Fruit fly (Drosophila melanogaster) whole organism, embryonic: ENCODE results near the gene CG5079.

ENCODE experiments used
- Adf1 ChIP-seq: fragments of 200-800 bp; sonication (Bioruptor generic); IDR thresholded peaks from 2 replicates; pipeline ENCODE4 v1.3.6; 2022; ENCODE audit warnings: missing biosample characterization, missing genetic modification characterization
- Aef1 ChIP-seq: fragments of 200-800 bp; sonication (Bioruptor generic); IDR thresholded peaks from 3 replicates; pipeline ENCODE4 v1.3.6; 2022; ENCODE audit warnings: missing biosample characterization, missing genetic modification characterization
- Bgb ChIP-seq: fragments of 200-800 bp; sonication (Bioruptor generic); IDR thresholded peaks from 2 replicates; pipeline ENCODE4 v1.3.6; 2022; ENCODE audit warnings: missing biosample characterization, missing genetic modification characterization; ENCODE audit not compliant: partially characterized antibody
- CG10267 ChIP-seq: fragments of 200-800 bp; sonication (Bioruptor generic); optimal IDR thresholded peaks from 2 replicates; lab custom pipeline; 2018; ENCODE audit warnings: missing biosample characterization, mild to moderate bottlenecking, missing genetic modification characterization, moderate library complexity
- CG11504 ChIP-seq: fragments of 200-800 bp; sonication (Bioruptor generic); optimal IDR thresholded peaks from 3 replicates; lab custom pipeline; 2019; ENCODE audit warnings: missing biosample characterization, mild to moderate bottlenecking, missing genetic modification characterization, moderate library complexity
- CG11696 ChIP-seq: fragments of 200-800 bp; sonication (Bioruptor generic); IDR thresholded peaks from 2 replicates; pipeline ENCODE4 v1.3.6; 2022; ENCODE audit warnings: missing biosample characterization, missing genetic modification characterization
- CG12299 ChIP-seq: fragments of 200-800 bp; sonication (Bioruptor generic); optimal IDR thresholded peaks from 2 replicates; lab custom pipeline; 2018; ENCODE audit warnings: missing biosample characterization, mild to moderate bottlenecking, missing genetic modification characterization
- CG13775 ChIP-seq: fragments of 200-800 bp; sonication (Bioruptor generic); optimal IDR thresholded peaks from 3 replicates; lab custom pipeline; 2017; ENCODE audit warnings: missing biosample characterization, mild to moderate bottlenecking, missing genetic modification characterization
- CG15479 ChIP-seq: fragments of 200-800 bp; sonication (Bioruptor generic); optimal IDR thresholded peaks from 3 replicates; lab custom pipeline; 2019; ENCODE audit warnings: missing biosample characterization, mild to moderate bottlenecking, missing genetic modification characterization, moderate library complexity
- CG15696 ChIP-seq: fragments of 200-800 bp; sonication (Bioruptor generic); optimal IDR thresholded peaks from 2 replicates; lab custom pipeline; 2019; ENCODE audit warnings: missing biosample characterization, mild to moderate bottlenecking, missing genetic modification characterization, moderate library complexity
- CG2116 ChIP-seq: fragments of 200-800 bp; sonication (Bioruptor generic); optimal IDR thresholded peaks from 3 replicates; lab custom pipeline; 2018; ENCODE audit warnings: missing biosample characterization, mild to moderate bottlenecking, missing genetic modification characterization
- CG2678 ChIP-seq: fragments of 200-800 bp; sonication (Bioruptor generic); optimal IDR thresholded peaks from 3 replicates; lab custom pipeline; 2019; ENCODE audit warnings: missing biosample characterization, mild to moderate bottlenecking, missing genetic modification characterization, moderate library complexity
- CG6175 ChIP-seq: fragments of 200-800 bp; sonication (Bioruptor generic); IDR thresholded peaks from 3 replicates; pipeline ENCODE4 v1.3.6; 2022; ENCODE audit warnings: missing biosample characterization, missing genetic modification characterization
- CG6254 ChIP-seq: fragments of 200-800 bp; sonication (Bioruptor generic); optimal IDR thresholded peaks from 3 replicates; lab custom pipeline; 2017; ENCODE audit warnings: mild to moderate bottlenecking, missing biosample characterization, missing genetic modification reagents, missing genetic modification characterization
- CG6683 ChIP-seq: fragments of 200-800 bp; sonication (Bioruptor generic); optimal IDR thresholded peaks from 2 replicates; lab custom pipeline; 2017; ENCODE audit warnings: missing biosample characterization, mild to moderate bottlenecking, missing genetic modification characterization, missing genetic modification reagents
- CG7556 ChIP-seq: fragments of 200-800 bp; sonication (Bioruptor generic); optimal IDR thresholded peaks from 2 replicates; lab custom pipeline; 2017; ENCODE audit warnings: missing biosample characterization, mild to moderate bottlenecking, missing genetic modification characterization
- CG7839 ChIP-seq: fragments of 200-800 bp; sonication (Bioruptor generic); optimal IDR thresholded peaks from 3 replicates; lab custom pipeline; 2018; ENCODE audit warnings: missing biosample characterization, mild to moderate bottlenecking, missing genetic modification characterization, moderate library complexity
- CG7963 ChIP-seq: fragments of 200-800 bp; sonication (Bioruptor generic); IDR thresholded peaks from 3 replicates; pipeline ENCODE4 v1.3.6; 2022; ENCODE audit warnings: missing biosample characterization, missing genetic modification characterization; ENCODE audit not compliant: partially characterized antibody
- CG8089 ChIP-seq: fragments of 200-800 bp; sonication (Bioruptor generic); optimal IDR thresholded peaks from 3 replicates; lab custom pipeline; 2016; ENCODE audit warnings: missing biosample characterization, missing genetic modification characterization
- CG8388 ChIP-seq: fragments of 200-800 bp; sonication (Bioruptor generic); optimal IDR thresholded peaks from 2 replicates; lab custom pipeline; 2019; ENCODE audit warnings: missing biosample characterization, mild to moderate bottlenecking, missing genetic modification characterization, moderate library complexity
- CG9437 ChIP-seq: fragments of 200-800 bp; sonication (Bioruptor generic); optimal IDR thresholded peaks from 2 replicates; lab custom pipeline; 2018; ENCODE audit warnings: missing biosample characterization, mild to moderate bottlenecking, missing genetic modification characterization
- Chrac-16 ChIP-seq: fragments of 200-800 bp; sonication (Bioruptor generic); optimal IDR thresholded peaks from 3 replicates; lab custom pipeline; 2016; ENCODE audit warnings: missing biosample characterization, missing genetic modification characterization
- D ChIP-seq, 2 experiments: fragments of 200-800 bp in 1 of 2; fragments of >200 bp in 1 of 2; sonication (Bioruptor generic) in 1 of 2; optimal IDR thresholded peaks; 2 replicates in 1 of 2; 3 replicates in 1 of 2; lab custom pipeline; 2017; ENCODE audit warnings: mild to moderate bottlenecking in 1 of 2, missing biosample characterization in 1 of 2, missing genetic modification characterization in 1 of 2, missing genetic modification reagents in 1 of 2
- Drgx ChIP-seq: fragments of 200-800 bp; sonication (Bioruptor generic); IDR thresholded peaks from 2 replicates; pipeline ENCODE4 v1.3.6; 2022; ENCODE audit warnings: missing biosample characterization, missing genetic modification characterization
- GATAe ChIP-seq: fragments of 200-800 bp; sonication (Bioruptor generic); conservative IDR thresholded peaks from 2 replicates; pipeline ENCODE4 v1.3.6; 2022; ENCODE audit warnings: missing biosample characterization, missing genetic modification characterization
- HLH4C ChIP-seq: fragments of 200-800 bp; sonication (Bioruptor generic); IDR thresholded peaks from 3 replicates; pipeline ENCODE4 v1.3.6; 2022; ENCODE audit warnings: missing biosample characterization, missing genetic modification characterization; ENCODE audit not compliant: partially characterized antibody
- Pdp1 ChIP-seq, 2 experiments: fragments of 200-800 bp; sonication (Bioruptor generic); optimal IDR thresholded peaks; 3 replicates each; lab custom pipeline; 2016; ENCODE audit warnings: missing biosample characterization in 2 of 2, missing genetic modification characterization in 2 of 2, mild to moderate bottlenecking in 1 of 2, moderate library complexity in 1 of 2
- Sry-β ChIP-seq: fragments of 200-800 bp; sonication (Bioruptor generic); optimal IDR thresholded peaks from 2 replicates; lab custom pipeline; 2018; ENCODE audit warnings: missing biosample characterization, mild to moderate bottlenecking, missing genetic modification characterization, moderate library complexity
- Usf ChIP-seq: fragments of 200-800 bp; sonication (Bioruptor generic); optimal IDR thresholded peaks from 2 replicates; lab custom pipeline; 2017; ENCODE audit warnings: missing genotype, missing biosample characterization, missing genetic modification characterization
- chif ChIP-seq, 2 experiments: fragments of 200-800 bp; sonication (Bioruptor generic); optimal IDR thresholded peaks; 3 replicates each; lab custom pipeline; 2016; ENCODE audit warnings: missing biosample characterization in 2 of 2, missing genetic modification characterization in 2 of 2
- corto ChIP-seq: fragments of 200-800 bp; sonication (Bioruptor generic); optimal IDR thresholded peaks from 2 replicates; lab custom pipeline; 2016; ENCODE audit warnings: missing biosample characterization, mild to moderate bottlenecking, missing genetic modification characterization, moderate library complexity
- crc ChIP-seq: fragments of 200-800 bp; sonication (Bioruptor generic); optimal IDR thresholded peaks from 2 replicates; lab custom pipeline; 2016; ENCODE audit warnings: missing biosample characterization, missing genetic modification characterization
- ewg ChIP-seq: fragments of 200-800 bp; sonication (Bioruptor generic); optimal IDR thresholded peaks from 3 replicates; lab custom pipeline; 2017; ENCODE audit warnings: mild to moderate bottlenecking, missing biosample characterization, missing genetic modification reagents, missing genetic modification characterization
- fd96Cb ChIP-seq: fragments of 200-800 bp; sonication (Bioruptor generic); optimal IDR thresholded peaks from 2 replicates; lab custom pipeline; 2018; ENCODE audit warnings: missing biosample characterization, mild to moderate bottlenecking, missing genetic modification characterization, moderate library complexity
- gem ChIP-seq: fragments of 200-800 bp; sonication (Bioruptor generic); optimal IDR thresholded peaks from 2 replicates; lab custom pipeline; 2019; ENCODE audit warnings: missing biosample characterization, mild to moderate bottlenecking, missing genetic modification characterization, moderate library complexity
- gsb-n ChIP-seq: fragments of 200-800 bp; sonication (Bioruptor generic); optimal IDR thresholded peaks from 3 replicates; lab custom pipeline; 2018; ENCODE audit warnings: missing biosample characterization, mild to moderate bottlenecking, missing genetic modification characterization
- hkb ChIP-seq, 2 experiments: fragments of 200-800 bp in 1 of 2; fragments of >200 bp in 1 of 2; sonication (Bioruptor generic) in 1 of 2; IDR thresholded peaks in 1 of 2; optimal IDR thresholded peaks in 1 of 2; 2 replicates each; pipeline versions ENCODE4 v1.3.6 to Lab custom; 2017 to 2022; ENCODE audit warnings: missing biosample characterization in 1 of 2, missing genetic modification characterization in 1 of 2
- ind ChIP-seq: fragments of 200-800 bp; sonication (Bioruptor generic); optimal IDR thresholded peaks from 3 replicates; lab custom pipeline; 2016; ENCODE audit warnings: missing biosample characterization, missing genetic modification characterization
- jigr1 ChIP-seq: fragments of 200-800 bp; sonication (Bioruptor generic); IDR thresholded peaks from 3 replicates; pipeline ENCODE4 v1.3.6; 2022; ENCODE audit warnings: missing biosample characterization, missing genetic modification characterization
- ken ChIP-seq: fragments of 200-800 bp; sonication (Bioruptor generic); IDR thresholded peaks from 3 replicates; pipeline ENCODE4 v1.3.6; 2022; ENCODE audit warnings: missing biosample characterization, missing genetic modification characterization
- onecut ChIP-seq: fragments of 200-800 bp; sonication (Bioruptor generic); IDR thresholded peaks from 2 replicates; pipeline ENCODE4 v1.3.6; 2022; ENCODE audit warnings: missing biosample characterization, missing genetic modification characterization
- phol ChIP-seq: fragments of 200-800 bp; sonication (Bioruptor generic); optimal IDR thresholded peaks from 3 replicates; lab custom pipeline; 2018; ENCODE audit warnings: missing biosample characterization, mild to moderate bottlenecking, missing genetic modification characterization, moderate library complexity
- pnt ChIP-seq: fragments of 200-800 bp; sonication (Bioruptor generic); optimal IDR thresholded peaks from 3 replicates; lab custom pipeline; 2016; ENCODE audit warnings: missing biosample characterization, missing genetic modification characterization
- sc ChIP-seq, 3 experiments: fragments of >200 bp in 2 of 3; fragments of 200-800 bp in 1 of 3; sonication (Bioruptor generic) in 1 of 3; optimal IDR thresholded peaks; 2 replicates in 2 of 3; 3 replicates in 1 of 3; lab custom pipeline; 2017; ENCODE audit warnings: mild to moderate bottlenecking in 1 of 3, missing biosample characterization in 1 of 3, missing genetic modification characterization in 1 of 3, missing genetic modification reagents in 1 of 3
- slbo ChIP-seq: fragments of 200-800 bp; sonication (Bioruptor generic); IDR thresholded peaks from 2 replicates; pipeline ENCODE4 v1.3.6; 2022; ENCODE audit warnings: missing biosample characterization, missing genetic modification characterization
- so ChIP-seq: fragments of 200-800 bp; sonication (Bioruptor generic); IDR thresholded peaks from 3 replicates; pipeline ENCODE4 v1.3.6; 2022; ENCODE audit warnings: missing biosample characterization, missing genetic modification characterization

CG5079 gene

DNA sequence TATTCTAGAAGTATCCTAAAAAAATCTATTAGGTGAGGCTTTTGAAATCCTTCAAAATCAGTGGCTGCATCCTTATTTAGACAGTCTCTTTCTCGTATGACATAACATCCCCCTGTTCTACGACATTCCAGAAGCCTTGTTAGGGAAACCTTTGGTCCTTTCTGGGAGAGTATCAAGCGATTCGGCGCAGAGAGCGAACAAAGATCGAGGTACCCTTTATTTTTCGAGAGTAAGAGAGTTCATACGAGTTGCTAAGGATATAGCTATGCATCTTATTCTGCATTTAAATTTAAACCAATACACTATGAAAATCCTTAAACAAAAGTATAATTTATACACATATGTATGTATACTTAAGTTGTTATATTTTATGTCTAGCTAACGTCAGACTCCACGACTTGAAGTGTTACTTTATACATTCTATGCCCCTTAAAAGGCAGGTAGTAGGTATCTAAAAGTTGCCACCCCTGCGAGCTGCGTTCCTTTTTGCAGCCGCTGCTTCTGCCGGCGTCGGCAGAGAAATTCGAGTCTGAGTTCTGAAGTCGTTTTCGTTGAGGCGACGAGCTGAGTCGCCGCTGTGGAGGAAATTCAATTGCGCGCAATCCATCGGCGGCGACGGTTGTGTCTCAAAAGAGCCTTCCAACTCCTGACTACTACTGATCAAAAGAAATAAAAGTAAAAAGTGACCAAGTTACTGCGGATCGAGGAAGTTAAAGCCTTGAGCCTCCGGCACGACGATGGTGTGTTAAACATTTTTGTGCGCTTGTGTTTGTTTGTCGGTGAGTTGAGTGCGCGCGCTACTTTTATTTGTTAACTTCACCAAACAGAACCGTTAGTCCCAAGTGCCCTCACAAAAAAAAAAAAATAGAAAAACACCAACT, 24.1 kb downstream of the CG5079 start, which contains the start of gene jigr1 (continued):
- TF ChIP-seq CG8388 (GFP tag; lab: Kevin White, UChicago) = peak; percentile 37
- TF ChIP-seq CG7839 (tag; lab: Kevin White, UChicago) = peak; percentile 52
- TF ChIP-seq CG11504 = peak; percentile 18
- TF ChIP-seq D (optimal IDR thresholded peaks at IDR 0.05; lab: Kevin White, UChicago) = no peak
- TF ChIP-seq D (GFP tag; optimal IDR thresholded peaks at IDR 0.05; lab: Kevin White, UChicago) = peak; percentile 48
- TF ChIP-seq Usf = peak; percentile 8
- peak; percentile 39 for TF ChIP-seq fd96Cb (tag; lab: Kevin White, UChicago)
- TF ChIP-seq hkb (optimal IDR thresholded peaks at IDR 0.05; lab: Kevin White, UChicago) = no peak
- TF ChIP-seq hkb (GFP tag; IDR thresholded peaks at IDR 0.05; lab: Robert Waterston, UW) = peak; percentile 41; the same call in 1 of the 2 replicates
- TF ChIP-seq sc (optimal IDR thresholded peaks at IDR 0.05; lab: Kevin White, UChicago) = no peak
- peak; percentile 44 for TF ChIP-seq sc (GFP tag; optimal IDR thresholded peaks at IDR 0.05; lab: Kevin White, UChicago)
- no peak for TF ChIP-seq crc (GFP tag; lab: Kevin White, UChicago)
- TF ChIP-seq GATAe (GFP tag; lab: Robert Waterston, UW) = no peak
- TF ChIP-seq CG6683 (GFP tag; lab: Kevin White, UChicago) = no peak
- TF ChIP-seq CG15479 (GFP tag; lab: Kevin White, UChicago) = peak; percentile 67
- peak; percentile 46 for TF ChIP-seq CG7556 (GFP tag; lab: Kevin White, UChicago)
- TF ChIP-seq CG8089 (GFP tag; lab: Kevin White, UChicago) = no peak
- no peak for TF ChIP-seq HLH4C (GFP tag; lab: Robert Waterston, UW)
- TF ChIP-seq CG2678 (tag; lab: Kevin White, UChicago) = peak; percentile 12
- no peak for TF ChIP-seq CG11696
- peak; percentile 15 to 17 for TF ChIP-seq Pdp1 (GFP tag; optimal IDR thresholded peaks at IDR 0.05; lab: Kevin White, UChicago)
- TF ChIP-seq ken = no peak
- TF ChIP-seq chif (GFP tag; optimal IDR thresholded peaks at IDR 0.05; lab: Kevin White, UChicago) = peak; percentile 6 to 66
- peak; percentile 78 for TF ChIP-seq CG10267
- no peak for TF ChIP-seq ind (GFP tag; lab: Kevin White, UChicago)
- TF ChIP-seq phol (tag; lab: Kevin White, UChicago) = peak; percentile 57
- TF ChIP-seq Aef1 (GFP tag; lab: Robert Waterston, UW) = no peak
- TF ChIP-seq CG7963 (GFP tag; lab: Robert Waterston, UW) = no peak
- peak; percentile 33 for TF ChIP-seq gsb-n (tag; lab: Kevin White, UChicago)
- peak; percentile 60 for TF ChIP-seq CG13775 (GFP tag; lab: Kevin White, UChicago)
- peak; percentile 27 for TF ChIP-seq corto (GFP tag; lab: Kevin White, UChicago)
- TF ChIP-seq onecut (GFP tag; lab: Robert Waterston, UW) = 0 out of 2 replicates have a peak, but pooled peaks have one; percentile 17
- TF ChIP-seq slbo (GFP tag; lab: Robert Waterston, UW) = no peak
- peak; percentile 6 for TF ChIP-seq CG2116 (GFP tag; lab: Kevin White, UChicago)
- TF ChIP-seq Sry-β (GFP tag; lab: Kevin White, UChicago) = no peak
- no peak for TF ChIP-seq CG6175
- TF ChIP-seq CG9437 (GFP tag; lab: Kevin White, UChicago) = no peak
- peak; percentile 5 for TF ChIP-seq pnt
- peak; percentile 1 for TF ChIP-seq ewg
- no peak for TF ChIP-seq jigr1 (GFP tag; lab: Robert Waterston, UW)
- peak; percentile 90 for TF ChIP-seq CG15696
- peak; percentile 67 for TF ChIP-seq gem
- peak; percentile 45 for TF ChIP-seq Chrac-16 (GFP tag; lab: Kevin White, UChicago)
- TF ChIP-seq CG6254 (GFP tag; lab: Kevin White, UChicago) = peak; percentile 40
- 0 out of 3 replicates have a peak, but pooled peaks have one; percentile 24 for TF ChIP-seq so (GFP tag; lab: Robert Waterston, UW)
- TF ChIP-seq Bgb = no peak
- no peak for TF ChIP-seq Drgx (GFP tag; lab: Robert Waterston, UW)
- TF ChIP-seq CG12299 (tag; lab: Kevin White, UChicago) = no peak
- peak; percentile 75 for TF ChIP-seq Adf1
